Worm (Caenorhabditis elegans): ENCODE data around the gene fbxb-74.

fbxb-74 gene

DNA sequence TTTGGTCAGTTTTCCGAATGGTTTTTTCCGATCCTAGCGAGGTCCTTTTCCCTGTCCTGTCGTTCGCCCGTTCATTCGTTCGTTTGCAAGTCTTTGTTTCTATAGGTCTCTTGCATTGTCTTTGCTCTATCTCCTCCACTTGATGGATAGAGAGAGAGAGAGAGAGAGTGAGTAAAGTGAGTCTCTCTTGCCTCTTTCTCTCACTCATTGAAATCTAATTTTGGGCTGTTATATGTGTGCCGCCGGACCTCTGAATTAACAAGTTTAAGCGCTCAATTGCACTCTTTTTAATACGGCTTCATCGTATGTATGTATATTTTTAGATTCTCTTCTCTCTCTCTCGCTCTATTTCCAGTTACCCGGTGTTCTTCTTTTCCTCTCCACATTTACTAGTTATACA, 35.2 kb downstream of the fbxb-74 start (continued):
- TF ChIP-seq sptf-1 (tag; optimal IDR thresholded peaks at IDR 0.05) (no peak), vab-15 (tag; optimal IDR thresholded peaks at IDR 0.05) (no peak), nhr-12 (tag; optimal IDR thresholded peaks at IDR 0.05) (no peak), C34B4.2 (tag; optimal IDR thresholded peaks at IDR 0.05) (no peak), nhr-71 (tag; optimal IDR thresholded peaks at IDR 0.05) (no peak), elt-2 (tag; optimal IDR thresholded peaks at IDR 0.05) (no peak)

ce11 chrIV:4402413-4402812, 36.7 kb downstream of the fbxb-74 start:
- TF ChIP-seq ceh-63 (GFP tag; optimal IDR thresholded peaks at IDR 0.05) (no peak), alr-1 (tag; optimal IDR thresholded peaks at IDR 0.05; ENCODE audit: borderline replicate concordance) (no peak), vab-15 (tag; optimal IDR thresholded peaks at IDR 0.05) (no peak), mab-9 (GFP tag; IDR thresholded peaks at IDR 0.05) (no peak), C34B4.2 (tag; optimal IDR thresholded peaks at IDR 0.05) (no peak), hlh-17 (GFP tag; optimal IDR thresholded peaks at IDR 0.05; ENCODE audit: borderline replicate concordance) (no peak), nhr-90 (tag; optimal IDR thresholded peaks at IDR 0.05; ENCODE audit: poor library complexity) (peak; percentile 82), unc-62 (GFP tag; optimal IDR thresholded peaks at IDR 0.05) (no peak), ceh-88 (GFP tag; IDR thresholded peaks at IDR 0.05) (no peak), nhr-85 (tag) (peak; percentile 96), ztf-11 (tag; optimal IDR thresholded peaks at IDR 0.05) (no peak), jun-1 (tag; optimal IDR thresholded peaks at IDR 0.05) (no peak), nhr-84 (tag; optimal IDR thresholded peaks at IDR 0.05) (no peak), irx-1 (tag; optimal IDR thresholded peaks at IDR 0.05) (no peak), nhr-12 (tag; optimal IDR thresholded peaks at IDR 0.05) (no peak), sup-37 (GFP tag; optimal IDR thresholded peaks at IDR 0.05) (no peak), fkh-8 (tag; optimal IDR thresholded peaks at IDR 0.05) (no peak), lin-13 (GFP tag; optimal IDR thresholded peaks at IDR 0.05) (peak; percentile 46), Y116A8C.19 (tag; optimal IDR thresholded peaks at IDR 0.05; ENCODE audit: borderline replicate concordance) (no peak), zag-1 (tag; optimal IDR thresholded peaks at IDR 0.05) (no peak), pag-3 (tag; optimal IDR thresholded peaks at IDR 0.05; ENCODE audit: borderline replicate concordance, insufficient read depth) (no peak), dpl-1 (GFP tag; optimal IDR thresholded peaks at IDR 0.05) (peak; percentile 16 to 54 (median 33)), nhr-76 (tag; optimal IDR thresholded peaks at IDR 0.05) (no peak), unc-30 (tag; optimal IDR thresholded peaks at IDR 0.05) (no peak), pax-3 (tag; optimal IDR thresholded peaks at IDR 0.05) (peak; percentile 37), C04F5.9 (tag; optimal IDR thresholded peaks at IDR 0.05) (no peak), lin-39 (tag; optimal IDR thresholded peaks at IDR 0.05) (no peak), xbp-1 (tag; optimal IDR thresholded peaks at IDR 0.05) (peak; percentile 6), tbx-2 (tag; optimal IDR thresholded peaks at IDR 0.05) (peak; percentile 37), mep-1 (tag; optimal IDR thresholded peaks at IDR 0.05) (peak; percentile 54), elt-3 (tag; optimal IDR thresholded peaks at IDR 0.05) (peak in 2 of 6 experiments; percentile 55 to 92), snu-23 (GFP tag; optimal IDR thresholded peaks at IDR 0.05) (peak; percentile 87), unc-86 (tag; optimal IDR thresholded peaks at IDR 0.05) (no peak), grh-1 (GFP tag; IDR thresholded peaks at IDR 0.05) (peak; percentile 60), elt-2 (tag; optimal IDR thresholded peaks at IDR 0.05) (no peak), ets-5 (GFP tag; IDR thresholded peaks at IDR 0.05) (no peak), ceh-82 (tag; optimal IDR thresholded peaks at IDR 0.05) (peak in 1 of 3 experiments; percentile 5), lin-35 (GFP tag; optimal IDR thresholded peaks at IDR 0.05) (peak; percentile 7 to 75), C16A3.4 (tag; optimal IDR thresholded peaks at IDR 0.05) (peak; percentile 60), aly-2 (tag; optimal IDR thresholded peaks at IDR 0.05) (no peak), nhr-77 (tag; optimal IDR thresholded peaks at IDR 0.05) (no peak), efl-1 (optimal IDR thresholded peaks at IDR 0.05) (peak in 1 of 2 experiments; percentile 27), efl-1 (GFP tag; optimal IDR thresholded peaks at IDR 0.05 in 1 of 2) (peak; percentile 9 to 45), mef-2 (tag; optimal IDR thresholded peaks at IDR 0.05) (no peak), isw-1 (GFP tag; IDR thresholded peaks at IDR 0.05) (no peak), fos-1 (tag; optimal IDR thresholded peaks at IDR 0.05) (no peak), efl-3 (GFP tag; optimal IDR thresholded peaks at IDR 0.05) (no peak), hpl-2 (GFP tag; optimal IDR thresholded peaks at IDR 0.05) (no peak), swsn-7 (tag; optimal IDR thresholded peaks at IDR 0.05) (peak; percentile 38)

All from whole organism, L1 larva.